Worm (Caenorhabditis elegans) whole organism, L2 larva: ENCODE results near the gene cox-10.

ENCODE experiments used
- sma-3 ChIP-seq: sonication (generic microtip); optimal IDR thresholded peaks from 2 replicates; lab custom pipeline; 2016; ENCODE audit warnings: missing genetic modification reagents, missing genetic modification characterization, missing compliant biosample characterization
- snpc-4 ChIP-seq: fragments of 150-350 bp; optimal IDR thresholded peaks from 2 replicates; lab custom pipeline; 2014; ENCODE audit warnings: missing biosample characterization, missing genetic modification characterization

cox-10 gene

DNA sequence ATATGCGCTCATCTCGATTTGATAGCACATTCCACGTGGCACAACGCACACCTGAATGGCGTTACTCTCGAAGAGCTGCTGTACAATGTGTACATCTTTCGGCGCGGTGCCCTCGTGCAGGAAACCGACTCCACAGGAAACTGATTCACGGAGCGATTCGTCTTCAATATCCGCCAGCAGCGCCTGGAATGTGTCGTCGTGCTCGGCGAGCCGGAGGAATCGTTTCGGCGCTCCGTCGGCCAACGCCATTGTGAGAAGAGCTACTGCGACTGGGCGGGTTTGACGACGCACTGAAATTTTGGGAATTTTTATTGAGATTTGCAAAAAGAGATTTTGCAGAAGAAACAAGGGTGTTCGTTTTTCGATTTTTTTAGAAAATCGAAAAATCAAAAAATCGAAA is 50.2 kb downstream of the cox-10 start:
- TF ChIP-seq sma-3 (GFP tag; lab: Kevin White, UChicago): no peak
- no peak for TF ChIP-seq snpc-4 (tag; lab: Kevin White, UChicago)
